Fruit fly (Drosophila melanogaster): ENCODE results near the gene CG7017.
A peak's percentile ranks its signal among the peaks of the same experiment; 100 is the strongest.

The CG7017 gene

DNA sequence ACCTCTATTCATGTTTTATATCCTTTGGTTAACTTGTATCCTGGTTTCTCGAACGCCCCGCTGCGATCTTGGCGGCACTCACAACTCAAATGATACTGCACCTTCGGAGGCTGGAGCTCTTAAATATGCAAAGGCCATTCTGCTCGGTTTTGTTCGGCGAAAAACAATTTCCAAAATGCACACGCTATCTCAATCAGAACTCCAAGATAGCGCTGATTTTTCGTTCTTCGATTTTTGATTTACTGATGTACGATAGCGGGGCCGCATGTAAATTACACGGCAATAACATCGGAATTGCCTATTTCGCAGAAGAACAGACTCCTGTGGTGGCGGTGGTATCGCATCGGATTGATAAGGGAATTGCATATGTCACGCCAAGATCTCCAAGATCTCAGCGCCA lies at the start of gene CG7017:
Gene CG7017, minus strand, starts transcription at position 101 of the 400 bp plus-strand sequence.
- TF ChIP-seq Rel (GFP tag; optimal IDR thresholded peaks at IDR 0.05) = no peak
- TF ChIP-seq Rel (tag; optimal IDR thresholded peaks at IDR 0.05) = no peak
- no peak for TF ChIP-seq br (GFP tag; optimal IDR thresholded peaks at IDR 0.05)
- no peak for TF ChIP-seq dsf (GFP tag; optimal IDR thresholded peaks at IDR 0.05; ENCODE audit: borderline replicate concordance)
- TF ChIP-seq Jra (GFP tag; optimal IDR thresholded peaks at IDR 0.05) = no peak
- no peak for TF ChIP-seq OdsH (GFP tag; optimal IDR thresholded peaks at IDR 0.05)
- TF ChIP-seq dl (GFP tag; optimal IDR thresholded peaks at IDR 0.05; ENCODE audit: insufficient read depth in 1 of 2, partially characterized antibody in 2 of 2) = no peak
- TF ChIP-seq Abd-B (GFP tag; optimal IDR thresholded peaks at IDR 0.05) = no peak
- no peak for TF ChIP-seq HLH106 (tag; optimal IDR thresholded peaks at IDR 0.05)
- TF ChIP-seq sage (GFP tag; optimal IDR thresholded peaks at IDR 0.05) = no peak
- no peak for TF ChIP-seq Hnf4 (GFP tag; optimal IDR thresholded peaks at IDR 0.05)
- no peak for TF ChIP-seq Mio (GFP tag; optimal IDR thresholded peaks at IDR 0.05)
- TF ChIP-seq fru (GFP tag; optimal IDR thresholded peaks at IDR 0.05) = no peak
- TF ChIP-seq psq (GFP tag; optimal IDR thresholded peaks at IDR 0.05) = no peak
- no peak for TF ChIP-seq rgr (GFP tag; optimal IDR thresholded peaks at IDR 0.05)

DNA sequence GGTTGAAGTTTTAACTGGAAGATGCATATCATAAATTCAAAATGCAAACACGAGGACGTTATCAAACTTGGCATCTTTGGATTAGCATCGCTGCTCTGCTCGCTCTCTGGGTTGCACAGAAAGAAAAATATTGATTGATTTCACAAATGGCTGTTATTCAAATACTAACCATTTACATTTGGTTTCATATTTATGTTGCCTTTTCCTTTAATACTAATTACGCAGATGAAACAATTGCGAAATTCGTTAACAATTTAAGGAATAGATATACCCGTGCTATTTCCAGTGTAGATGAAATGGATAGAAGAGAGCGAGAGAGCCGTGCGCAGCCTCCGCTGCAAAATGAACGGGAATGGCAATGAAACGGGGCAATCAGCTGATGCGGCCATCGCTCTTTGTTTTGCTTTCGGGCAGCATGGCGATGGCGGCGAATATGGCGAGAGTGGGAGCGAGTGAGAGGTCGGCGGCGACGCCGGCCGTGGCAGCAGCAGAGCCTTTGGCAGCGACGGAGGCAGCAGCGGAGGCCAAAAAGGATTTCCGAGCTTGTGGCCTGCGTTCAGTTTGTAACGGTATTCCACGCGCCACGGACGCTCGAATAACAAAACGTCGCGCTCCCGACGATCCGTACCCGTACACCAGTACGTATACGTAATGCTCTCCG lies 35.7 kb upstream of the CG7017 start, which contains the start of gene rdgC:
Gene rdgC, plus strand, starts transcription at position 568 of the 661 bp plus-strand sequence.
- TF ChIP-seq HLH106 (tag; optimal IDR thresholded peaks at IDR 0.05) = peak; percentile 93
- TF ChIP-seq Sp1 (GFP tag; optimal IDR thresholded peaks at IDR 0.05) = peak; percentile 83
- TF ChIP-seq GATAd (GFP tag; optimal IDR thresholded peaks at IDR 0.05) = peak; percentile 42
- TF ChIP-seq dl (GFP tag; optimal IDR thresholded peaks at IDR 0.05; ENCODE audit: insufficient read depth in 1 of 2, partially characterized antibody in 2 of 2) = no peak
- TF ChIP-seq brk (GFP tag; optimal IDR thresholded peaks at IDR 0.05) = peak; percentile 67
- peak; percentile 81 for TF ChIP-seq tai (GFP tag; optimal IDR thresholded peaks at IDR 0.05)
- TF ChIP-seq jim (GFP tag; optimal IDR thresholded peaks at IDR 0.05) = no peak
- no peak for TF ChIP-seq Abd-B (GFP tag; optimal IDR thresholded peaks at IDR 0.05)
- TF ChIP-seq br (GFP tag; optimal IDR thresholded peaks at IDR 0.05) = peak; percentile 86
- no peak for TF ChIP-seq Myc (optimal IDR thresholded peaks at IDR 0.05)
- peak; percentile 94 for TF ChIP-seq h (GFP tag; optimal IDR thresholded peaks at IDR 0.05)
- peak; percentile 91 for TF ChIP-seq fru (GFP tag; optimal IDR thresholded peaks at IDR 0.05)
- TF ChIP-seq Mio (GFP tag; optimal IDR thresholded peaks at IDR 0.05) = peak; percentile 27
- peak; percentile 88 for TF ChIP-seq Hnf4 (GFP tag; optimal IDR thresholded peaks at IDR 0.05)
- peak; percentile 32 for TF ChIP-seq Jra (GFP tag; optimal IDR thresholded peaks at IDR 0.05)
- peak; percentile 68 for TF ChIP-seq woc (GFP tag; optimal IDR thresholded peaks at IDR 0.05)
- no peak for TF ChIP-seq usp (GFP tag; optimal IDR thresholded peaks at IDR 0.05)
- TF ChIP-seq Vsx2 (GFP tag; optimal IDR thresholded peaks at IDR 0.05; ENCODE audit: partially characterized antibody) = no peak
- TF ChIP-seq sv (GFP tag; optimal IDR thresholded peaks at IDR 0.05) = peak; percentile 82
- TF ChIP-seq CG9705 (GFP tag; optimal IDR thresholded peaks at IDR 0.05) = peak; percentile 67
- peak; percentile 85 for TF ChIP-seq OdsH (GFP tag; optimal IDR thresholded peaks at IDR 0.05)
- TF ChIP-seq lola (GFP tag; optimal IDR thresholded peaks at IDR 0.05) = no peak
- peak; percentile 91 for TF ChIP-seq ey (GFP tag; optimal IDR thresholded peaks at IDR 0.05)
- TF ChIP-seq foxo (GFP tag; optimal IDR thresholded peaks at IDR 0.05) = peak; percentile 30 to 93
- TF ChIP-seq Dif (GFP tag; optimal IDR thresholded peaks at IDR 0.05; ENCODE audit: partially characterized antibody) = no peak
- peak; percentile 6 for TF ChIP-seq Hr83 (GFP tag; optimal IDR thresholded peaks at IDR 0.05; ENCODE audit: poor library complexity, severe bottlenecking)
- peak; percentile 74 for TF ChIP-seq psq (GFP tag; optimal IDR thresholded peaks at IDR 0.05)
- no peak for TF ChIP-seq Rel (GFP tag; optimal IDR thresholded peaks at IDR 0.05)
- TF ChIP-seq Rel (tag; optimal IDR thresholded peaks at IDR 0.05) = peak; percentile 54
- peak; percentile 82 for TF ChIP-seq sage (GFP tag; optimal IDR thresholded peaks at IDR 0.05)
- TF ChIP-seq Dfd (GFP tag; optimal IDR thresholded peaks at IDR 0.05) = no peak
- no peak for TF ChIP-seq dsf (GFP tag; optimal IDR thresholded peaks at IDR 0.05; ENCODE audit: borderline replicate concordance)
- TF ChIP-seq rgr (GFP tag; optimal IDR thresholded peaks at IDR 0.05) = peak; percentile 90
- peak; percentile 48 for TF ChIP-seq CrebA (GFP tag; optimal IDR thresholded peaks at IDR 0.05; ENCODE audit: borderline replicate concordance)
- TF ChIP-seq N (GFP tag; optimal IDR thresholded peaks at IDR 0.05) = no peak
- TF ChIP-seq CG32264 (GFP tag; optimal IDR thresholded peaks at IDR 0.05) = peak; percentile 83
- peak; percentile 85 for TF ChIP-seq dmrt93B (GFP tag; optimal IDR thresholded peaks at IDR 0.05)

Data from whole organism, wandering third instar larva.